Fruit fly (Drosophila melanogaster) whole organism, prepupa: ENCODE measurements around the gene CG32638.

Source experiments
- CG11762 ChIP-seq: fragments of 200-800 bp; sonication (Bioruptor generic); optimal IDR thresholded peaks from 3 replicates; lab custom pipeline; 2016; ENCODE audit warnings: missing biosample characterization, missing genetic modification characterization; ENCODE audit not compliant: insufficient read depth
- CG1621 ChIP-seq: fragments of 200-800 bp; sonication (Bioruptor generic); optimal IDR thresholded peaks from 3 replicates; lab custom pipeline; 2018; ENCODE audit warnings: missing biosample characterization, mild to moderate bottlenecking, missing genetic modification characterization
- CG32006 ChIP-seq: fragments of 200-800 bp; sonication (Bioruptor generic); optimal IDR thresholded peaks from 3 replicates; lab custom pipeline; 2017; ENCODE audit warnings: missing biosample characterization, mild to moderate bottlenecking, missing genetic modification characterization
- CG34406 ChIP-seq: fragments of 200-800 bp; sonication (Bioruptor generic); optimal IDR thresholded peaks from 3 replicates; lab custom pipeline; 2016; ENCODE audit warnings: missing biosample characterization, missing genetic modification characterization
- CG4318 ChIP-seq: fragments of 200-800 bp; sonication (Bioruptor generic); optimal IDR thresholded peaks from 3 replicates; lab custom pipeline; 2017; ENCODE audit warnings: missing biosample characterization, mild to moderate bottlenecking, missing genetic modification characterization
- CG6163 ChIP-seq: fragments of 200-800 bp; sonication (Bioruptor generic); IDR thresholded peaks from 3 replicates; pipeline ENCODE4 v1.3.6; 2022; ENCODE audit warnings: missing biosample characterization, missing genetic modification characterization
- CG6276 ChIP-seq: fragments of 200-800 bp; sonication (Bioruptor generic); optimal IDR thresholded peaks from 2 replicates; lab custom pipeline; 2017; ENCODE audit warnings: missing biosample characterization, mild to moderate bottlenecking, missing genetic modification characterization
- CG6854 ChIP-seq: fragments of 200-800 bp; sonication (Bioruptor generic); optimal IDR thresholded peaks from 2 replicates; lab custom pipeline; 2017; ENCODE audit warnings: missing biosample characterization, mild to moderate bottlenecking, missing genetic modification characterization
- CG7368 ChIP-seq: fragments of 200-800 bp; sonication (Bioruptor generic); optimal IDR thresholded peaks from 3 replicates; lab custom pipeline; 2016; ENCODE audit warnings: missing biosample characterization, missing genetic modification characterization
- CG8632 ChIP-seq: fragments of 200-800 bp; sonication (Bioruptor generic); optimal IDR thresholded peaks from 3 replicates; lab custom pipeline; 2016; ENCODE audit warnings: missing biosample characterization, missing genetic modification characterization
- Eip78C ChIP-seq: fragments of 200-800 bp; sonication (Bioruptor generic); peaks from one replicate; lab custom pipeline; 2016; ENCODE audit warnings: missing biosample characterization, missing genetic modification characterization
- Eip93F ChIP-seq: fragments of 200-800 bp; sonication (Bioruptor generic); optimal IDR thresholded peaks from 2 replicates; lab custom pipeline; 2016; ENCODE audit warnings: missing biosample characterization, mild to moderate bottlenecking, missing genetic modification characterization
- Hr4 ChIP-seq: fragments of 200-800 bp; sonication (Bioruptor generic); optimal IDR thresholded peaks from 3 replicates; lab custom pipeline; 2016; ENCODE audit warnings: missing biosample characterization, missing genetic modification characterization
- Lpt ChIP-seq: fragments of 200-800 bp; sonication (Bioruptor generic); optimal IDR thresholded peaks from 3 replicates; lab custom pipeline; 2016; ENCODE audit warnings: missing biosample characterization, missing genetic modification characterization
- Met ChIP-seq: fragments of 200-800 bp; sonication (Bioruptor generic); optimal IDR thresholded peaks from 3 replicates; lab custom pipeline; 2016; ENCODE audit warnings: missing biosample characterization, missing genetic modification characterization
- eg ChIP-seq: fragments of 200-800 bp; sonication (Bioruptor generic); IDR thresholded peaks from 3 replicates; pipeline ENCODE4 v1.3.6; 2022; ENCODE audit warnings: missing biosample characterization, missing genetic modification characterization
- fd59A ChIP-seq: fragments of 200-800 bp; sonication (Bioruptor generic); optimal IDR thresholded peaks from 2 replicates; lab custom pipeline; 2017; ENCODE audit warnings: missing biosample characterization, mild to moderate bottlenecking, missing genetic modification characterization, missing genetic modification reagents
- fkh ChIP-seq: fragments of 200-800 bp; sonication (Bioruptor generic); optimal IDR thresholded peaks from 3 replicates; lab custom pipeline; 2017; ENCODE audit warnings: missing biosample characterization, mild to moderate bottlenecking, missing genetic modification characterization, moderate library complexity
- lz ChIP-seq: fragments of 200-800 bp; sonication (Bioruptor generic); optimal IDR thresholded peaks from 3 replicates; lab custom pipeline; 2016; ENCODE audit warnings: missing biosample characterization, missing genetic modification characterization
- salr ChIP-seq, 2 experiments: fragments of 200-800 bp; sonication (Bioruptor generic); optimal IDR thresholded peaks; 3 replicates each; lab custom pipeline; 2016 to 2018; ENCODE audit warnings: missing biosample characterization in 2 of 2, missing genetic modification characterization in 2 of 2, mild to moderate bottlenecking in 1 of 2
- spab ChIP-seq: fragments of 200-800 bp; sonication (Bioruptor generic); optimal IDR thresholded peaks from 2 replicates; lab custom pipeline; 2017; ENCODE audit warnings: missing biosample characterization, mild to moderate bottlenecking, missing genetic modification characterization, missing genetic modification reagents
- vri ChIP-seq: fragments of 200-800 bp; sonication (Bioruptor generic); optimal IDR thresholded peaks from 3 replicates; lab custom pipeline; 2016; ENCODE audit warnings: missing biosample characterization, mild to moderate bottlenecking, missing genetic modification characterization

The CG32638 gene

DNA sequence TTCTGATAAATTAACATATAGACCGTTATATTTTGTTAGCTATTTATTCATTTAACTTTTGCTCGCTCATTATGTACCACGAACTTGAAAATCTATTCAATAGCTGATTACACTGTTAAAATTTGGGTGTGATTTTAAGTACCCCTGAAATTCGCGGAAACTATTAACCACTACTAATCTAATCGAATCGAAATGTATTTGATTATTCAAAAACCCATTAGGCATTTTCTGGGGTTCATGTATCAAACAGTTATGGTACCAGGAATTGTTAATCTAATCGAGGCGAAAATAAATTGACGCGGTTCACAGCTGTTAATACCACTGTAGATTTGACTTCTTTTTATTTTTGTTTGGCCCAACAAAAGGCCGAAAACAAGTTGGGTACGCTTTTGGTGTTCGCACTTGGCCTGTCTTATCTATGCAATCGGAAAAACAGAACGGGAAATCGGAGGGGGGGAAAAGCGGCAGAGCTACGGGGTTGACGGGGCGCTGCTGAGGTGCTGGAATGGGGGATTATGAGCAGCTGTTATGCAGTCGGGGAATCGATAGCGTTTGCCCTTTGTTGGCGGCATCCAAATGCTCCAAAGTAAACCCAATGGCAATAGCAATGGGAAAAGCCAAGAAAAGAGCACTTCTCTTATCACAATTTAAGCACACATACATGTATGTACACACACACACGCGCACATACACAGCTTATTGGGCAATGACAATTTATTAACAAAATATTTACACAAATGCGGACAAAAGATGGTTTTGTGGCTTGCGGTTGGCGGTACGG lies 40.4 kb downstream of the CG32638 start (continued):
- TF ChIP-seq CG8632 (GFP tag; lab: Kevin White, UChicago): no peak
- peak; percentile 59 for TF ChIP-seq Eip78C
- TF ChIP-seq CG6854: no peak
- no peak for TF ChIP-seq CG6163
- TF ChIP-seq CG7368 (GFP tag; lab: Kevin White, UChicago): no peak
- no peak for TF ChIP-seq spab
- TF ChIP-seq Eip93F (GFP tag; lab: Kevin White, UChicago): no peak
- no peak for TF ChIP-seq CG1621 (tag; lab: Kevin White, UChicago)
- no peak for TF ChIP-seq fd59A (GFP tag; lab: Kevin White, UChicago)
- no peak for TF ChIP-seq CG34406 (GFP tag; lab: Kevin White, UChicago)
- TF ChIP-seq eg (GFP tag; lab: Robert Waterston, UW): no peak
- no peak for TF ChIP-seq Met (GFP tag; lab: Kevin White, UChicago)
- TF ChIP-seq, all 60 proteins: peak for 14

DNA sequence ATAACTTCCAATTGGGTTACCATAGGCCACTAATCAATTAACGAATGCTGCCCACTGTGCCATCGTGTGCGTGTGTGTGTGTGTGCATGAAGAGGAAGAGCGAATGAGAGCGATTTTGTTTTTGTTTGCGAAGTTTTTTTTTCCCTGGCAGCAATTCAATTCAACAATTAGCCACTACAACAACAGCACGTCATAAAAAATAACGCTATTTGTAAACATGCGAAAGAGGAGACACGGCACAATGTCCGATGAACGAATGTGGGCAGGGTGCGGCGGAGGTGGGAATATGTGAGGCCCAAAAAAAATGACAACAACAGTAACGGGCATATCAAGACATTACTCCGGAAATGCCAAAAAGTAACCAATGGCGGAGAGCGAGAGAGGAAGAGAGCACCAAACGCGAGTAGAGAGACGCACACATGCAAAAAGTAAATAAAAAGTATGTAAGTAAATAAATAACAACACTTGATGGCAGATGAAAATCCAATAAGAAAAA lies 41.2 kb downstream of the CG32638 start:
- TF ChIP-seq eg (GFP tag; lab: Robert Waterston, UW) (peak; percentile 26; the same call in 1 of the 3 replicates), CG6276 (GFP tag; lab: Kevin White, UChicago) (peak; percentile 30), CG6854 (peak; percentile 45), fkh (GFP tag; lab: Kevin White, UChicago) (peak; percentile 88), CG4318 (no peak), vri (no peak), CG7368 (GFP tag; lab: Kevin White, UChicago) (peak; percentile 14), Hr4 (GFP tag; lab: Kevin White, UChicago) (peak; percentile 39), CG8632 (GFP tag; lab: Kevin White, UChicago) (peak; percentile 18), CG32006 (no peak), Met (GFP tag; lab: Kevin White, UChicago) (no peak), lz (GFP tag; lab: Kevin White, UChicago) (peak; percentile 29), salr (GFP tag; optimal IDR thresholded peaks at IDR 0.05; lab: Kevin White, UChicago) (no peak), Lpt (GFP tag; lab: Kevin White, UChicago) (no peak), Eip78C (peak; percentile 26), CG11762 (GFP tag; lab: Kevin White, UChicago) (no peak)
